Fruit fly (Drosophila melanogaster) whole organism, adult: ENCODE results near the gene CG1304.

ENCODE experiments used
- CG11617 ChIP-seq: fragments of 200-800 bp; sonication (Bioruptor generic); optimal IDR thresholded peaks from 2 replicates; lab custom pipeline; 2017; ENCODE audit warnings: mild to moderate bottlenecking, missing biosample characterization, missing genetic modification reagents, missing genetic modification characterization
- CG12768 ChIP-seq: fragments of 200-800 bp; sonication (Bioruptor generic); optimal IDR thresholded peaks from 2 replicates; lab custom pipeline; 2017; ENCODE audit warnings: missing biosample characterization, missing genetic modification characterization, mild to moderate bottlenecking, moderate library complexity, missing genetic modification reagents
- CG14711 ChIP-seq: fragments of 200-800 bp; sonication (Bioruptor generic); optimal IDR thresholded peaks from 2 replicates; lab custom pipeline; 2018; ENCODE audit warnings: missing biosample characterization, mild to moderate bottlenecking, missing genetic modification characterization, moderate library complexity
- CG1620 ChIP-seq: fragments of 200-800 bp; sonication (Bioruptor generic); optimal IDR thresholded peaks from 2 replicates; lab custom pipeline; 2016; ENCODE audit warnings: missing biosample characterization, missing genetic modification characterization
- CG33017 ChIP-seq: fragments of 200-800 bp; sonication (Bioruptor generic); optimal IDR thresholded peaks from 2 replicates; lab custom pipeline; 2018; ENCODE audit warnings: missing biosample characterization, mild to moderate bottlenecking, missing genetic modification characterization, moderate library complexity
- CG5204 ChIP-seq: fragments of 200-800 bp; sonication (Bioruptor generic); optimal IDR thresholded peaks from 2 replicates; lab custom pipeline; 2016; ENCODE audit warnings: missing biosample characterization, missing genetic modification characterization
- CG7045 ChIP-seq: fragments of 200-800 bp; sonication (Bioruptor generic); optimal IDR thresholded peaks from 2 replicates; lab custom pipeline; 2017; ENCODE audit warnings: missing biosample characterization, mild to moderate bottlenecking, missing genetic modification characterization
- CG7101 ChIP-seq: fragments of 200-800 bp; sonication (Bioruptor generic); optimal IDR thresholded peaks from 2 replicates; lab custom pipeline; 2018; ENCODE audit warnings: missing biosample characterization, mild to moderate bottlenecking, missing genetic modification characterization, moderate library complexity
- Clk ChIP-seq: fragments of 200-800 bp; sonication (Bioruptor generic); optimal IDR thresholded peaks from 2 replicates; lab custom pipeline; 2017; ENCODE audit warnings: missing biosample characterization, missing genetic modification characterization
- Crg-1 ChIP-seq: fragments of 200-800 bp; sonication (Bioruptor generic); optimal IDR thresholded peaks from 2 replicates; lab custom pipeline; 2016; ENCODE audit warnings: missing biosample characterization, missing genetic modification characterization
- Hr96 ChIP-seq: fragments of 200-800 bp; sonication (Bioruptor generic); optimal IDR thresholded peaks from 2 replicates; lab custom pipeline; 2016; ENCODE audit warnings: missing biosample characterization, missing genetic modification characterization
- Mnt ChIP-seq: fragments of 200-800 bp; sonication (Bioruptor generic); optimal IDR thresholded peaks from 2 replicates; lab custom pipeline; 2016; ENCODE audit warnings: missing biosample characterization, mild to moderate bottlenecking, missing genetic modification characterization
- bab1 ChIP-seq: fragments of 200-800 bp; sonication (Bioruptor generic); optimal IDR thresholded peaks from 3 replicates; lab custom pipeline; 2019; ENCODE audit warnings: missing biosample characterization, mild to moderate bottlenecking, missing genetic modification characterization, moderate library complexity
- cic ChIP-seq: fragments of 200-800 bp; sonication (Bioruptor generic); optimal IDR thresholded peaks from 2 replicates; lab custom pipeline; 2017; ENCODE audit warnings: missing biosample characterization, mild to moderate bottlenecking, missing genetic modification characterization, moderate library complexity
- cnc ChIP-seq, 2 experiments: fragments of >200 bp; optimal IDR thresholded peaks; 2 replicates each; lab custom pipeline; 2017
- kay ChIP-seq: fragments of 200-800 bp; sonication (Bioruptor generic); peaks from one replicate; lab custom pipeline; 2016; ENCODE audit warnings: missing biosample characterization, missing genetic modification characterization, borderline replicate concordance
- ovo ChIP-seq: fragments of 200-800 bp; sonication (Bioruptor generic); optimal IDR thresholded peaks from 2 replicates; lab custom pipeline; 2016; ENCODE audit warnings: missing biosample characterization, missing genetic modification characterization
- pad ChIP-seq: fragments of 200-800 bp; sonication (Bioruptor generic); optimal IDR thresholded peaks from 3 replicates; lab custom pipeline; 2017; ENCODE audit warnings: missing biosample characterization, missing genetic modification characterization, mild to moderate bottlenecking, moderate library complexity, missing genetic modification reagents
- tj ChIP-seq: fragments of 200-800 bp; sonication (Bioruptor generic); optimal IDR thresholded peaks from 3 replicates; lab custom pipeline; 2017; ENCODE audit warnings: missing biosample characterization, mild to moderate bottlenecking, missing genetic modification characterization, moderate library complexity
- toe ChIP-seq: fragments of 200-800 bp; sonication (Bioruptor generic); optimal IDR thresholded peaks from 2 replicates; lab custom pipeline; 2016; ENCODE audit warnings: missing biosample characterization, missing genetic modification characterization

Gene CG1304

DNA sequence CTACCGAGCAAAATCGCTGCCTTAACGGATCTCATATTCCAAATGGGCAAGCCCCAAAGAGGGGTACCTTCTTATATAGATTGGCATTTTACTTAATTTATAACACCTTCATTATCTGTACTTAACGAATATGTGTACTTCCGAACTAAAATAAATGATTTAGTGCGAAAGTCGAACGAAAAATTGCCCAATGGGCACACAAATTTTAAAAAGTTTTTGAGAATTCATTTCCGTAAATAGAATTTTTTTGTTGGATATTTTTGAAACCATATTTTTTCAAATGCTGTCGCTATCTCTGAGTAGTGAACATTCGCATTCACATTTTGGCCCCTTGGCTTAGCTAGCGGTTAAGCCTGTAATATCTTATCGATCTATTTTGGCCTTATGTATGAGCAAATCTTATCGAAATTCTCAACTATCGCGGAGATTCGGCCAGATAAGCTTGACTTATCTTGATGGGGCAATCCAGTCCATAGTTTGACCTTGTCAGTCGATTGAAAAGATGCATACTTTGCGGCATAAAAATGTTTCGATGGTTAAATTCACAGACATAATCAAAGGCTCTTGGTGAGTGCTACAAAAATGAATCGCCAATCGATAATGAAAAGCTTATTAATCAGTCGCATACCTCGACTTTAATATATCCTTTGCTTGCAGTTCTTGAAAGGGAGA lies at the start of gene CG1304:
CG1304 (minus strand) TSS at position 51 of the 672 bp plus-strand sequence.
- no peak for TF ChIP-seq tj (GFP tag; lab: Kevin White, UChicago)
- TF ChIP-seq Crg-1: no peak
- TF ChIP-seq cic (GFP tag; lab: Kevin White, UChicago): no peak
- no peak for TF ChIP-seq Mnt (GFP tag; lab: Kevin White, UChicago)
- TF ChIP-seq Clk (GFP tag; lab: Kevin White, UChicago): no peak
- TF ChIP-seq toe: no peak
- no peak for TF ChIP-seq CG7101 (tag; lab: Kevin White, UChicago)
- TF ChIP-seq CG5204 (GFP tag; lab: Kevin White, UChicago): no peak
- TF ChIP-seq CG33017 (tag; lab: Kevin White, UChicago): no peak
- no peak for TF ChIP-seq CG7045 (GFP tag; lab: Kevin White, UChicago)
- no peak for TF ChIP-seq Hr96 (GFP tag; lab: Kevin White, UChicago)

DNA sequence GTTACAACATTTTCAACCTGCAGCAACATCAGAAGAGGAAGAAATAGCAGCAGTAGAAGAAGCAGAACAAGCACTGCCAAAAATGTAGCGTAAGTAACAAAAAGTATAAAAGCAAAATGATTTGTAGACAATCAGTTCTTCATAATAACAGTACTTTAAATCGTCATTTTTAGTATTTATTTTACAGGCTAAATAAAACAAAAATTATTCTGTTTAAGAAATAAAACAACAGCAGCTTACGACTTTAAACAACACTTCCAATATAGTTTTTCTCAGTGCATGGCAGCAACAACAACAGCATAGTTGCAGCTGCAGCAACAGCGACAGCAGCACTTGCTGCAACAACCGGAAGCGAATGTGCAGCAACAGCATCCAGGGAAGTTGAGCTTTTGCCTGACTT lies 45.3 kb upstream of the CG1304 start:
- TF ChIP-seq pad (GFP tag; lab: Kevin White, UChicago) (no peak), kay (GFP tag; lab: Kevin White, UChicago) (no peak), tj (GFP tag; lab: Kevin White, UChicago) (no peak), Mnt (GFP tag; lab: Kevin White, UChicago) (no peak), CG12768 (GFP tag; lab: Kevin White, UChicago) (no peak), Hr96 (GFP tag; lab: Kevin White, UChicago) (no peak), cic (GFP tag; lab: Kevin White, UChicago) (no peak), CG5204 (GFP tag; lab: Kevin White, UChicago) (peak; percentile 28), toe (peak; percentile 20), CG14711 (tag; lab: Kevin White, UChicago) (no peak), CG7101 (tag; lab: Kevin White, UChicago) (no peak), Clk (GFP tag; lab: Kevin White, UChicago) (no peak), bab1 (GFP tag; lab: Kevin White, UChicago) (no peak), Crg-1 (no peak), ovo (GFP tag; lab: Kevin White, UChicago) (no peak), CG7045 (GFP tag; lab: Kevin White, UChicago) (peak; percentile 50), CG33017 (tag; lab: Kevin White, UChicago) (no peak)

DNA sequence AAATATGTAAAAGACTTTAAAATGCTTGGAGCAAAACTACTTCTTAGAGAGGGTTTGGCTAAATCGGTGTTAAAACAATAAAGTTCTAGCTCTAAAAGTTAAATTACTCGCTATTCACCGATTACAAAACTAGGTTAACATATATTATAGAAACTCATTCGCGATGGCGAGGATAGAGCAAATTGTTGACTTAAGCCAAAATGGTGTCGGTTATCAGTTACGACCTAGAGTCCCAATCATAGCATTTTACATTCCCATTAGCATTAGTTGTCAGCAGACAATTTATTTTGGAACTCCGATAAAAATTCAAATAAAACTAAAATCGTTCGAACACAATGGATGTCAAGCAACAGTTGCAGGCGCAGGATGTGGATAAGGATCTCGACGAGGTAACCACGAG lies 19.2 kb upstream of the CG1304 start, which contains the start of gene CG11666:
CG11666 (plus strand) TSS at position 301 of the 400 bp plus-strand sequence.
- TF ChIP-seq CG11617 (GFP tag; lab: Kevin White, UChicago) (no peak), CG12768 (GFP tag; lab: Kevin White, UChicago) (no peak), tj (GFP tag; lab: Kevin White, UChicago) (no peak), Hr96 (GFP tag; lab: Kevin White, UChicago) (no peak), pad (GFP tag; lab: Kevin White, UChicago) (no peak), CG7045 (GFP tag; lab: Kevin White, UChicago) (no peak), ovo (GFP tag; lab: Kevin White, UChicago) (no peak), bab1 (GFP tag; lab: Kevin White, UChicago) (no peak), Clk (GFP tag; lab: Kevin White, UChicago) (no peak)

DNA sequence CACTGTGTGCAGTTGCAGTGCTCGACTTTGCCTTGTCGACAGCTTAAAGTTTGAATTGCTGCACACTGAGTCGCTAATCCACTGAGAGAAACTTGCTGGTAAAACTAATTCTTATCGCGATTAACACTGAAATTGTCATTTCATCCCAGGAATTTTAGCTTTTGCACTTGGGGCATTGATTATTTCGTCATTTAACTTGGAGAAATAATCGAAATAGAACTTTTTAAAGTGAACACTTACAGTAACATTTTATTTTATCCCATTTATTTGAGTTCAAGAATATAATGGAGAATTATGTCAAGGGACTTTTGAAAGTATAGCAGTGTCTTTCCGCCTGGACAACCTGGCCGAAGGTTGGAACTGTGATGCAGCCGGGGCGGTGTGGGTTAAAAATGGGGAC lies 12.8 kb upstream of the CG1304 start, which contains the start of gene CG44426:
CG44426 (plus strand) TSS at position 301 of the 400 bp plus-strand sequence.
- no peak for TF ChIP-seq CG11617 (GFP tag; lab: Kevin White, UChicago)
- no peak for TF ChIP-seq cic (GFP tag; lab: Kevin White, UChicago)
- no peak for TF ChIP-seq Mnt (GFP tag; lab: Kevin White, UChicago)
- TF ChIP-seq CG14711 (tag; lab: Kevin White, UChicago): no peak

DNA sequence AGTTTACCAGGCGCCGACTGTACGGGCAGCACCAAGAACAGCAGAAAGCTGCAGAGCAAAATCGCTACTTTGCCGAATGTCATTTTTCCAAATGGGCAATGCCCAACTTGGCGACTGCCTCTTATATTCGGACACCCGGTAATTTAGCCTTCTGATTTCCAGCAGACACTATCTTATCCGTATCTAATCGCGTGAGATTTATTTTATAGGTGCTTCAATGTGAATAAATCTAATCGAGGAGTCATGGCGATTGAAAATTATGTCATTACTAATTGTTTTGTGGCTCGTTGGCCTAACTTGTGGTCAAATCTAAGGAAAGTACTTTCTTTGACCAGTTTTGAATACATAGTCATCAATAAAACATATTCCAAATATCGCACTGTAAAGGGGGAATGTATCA lies 1.8 kb downstream of the CG1304 start, which contains the start of gene Ser6:
Ser6 (minus strand) TSS at position 101 of the 400 bp plus-strand sequence.
- TF ChIP-seq Hr96 (GFP tag; lab: Kevin White, UChicago) (no peak), Crg-1 (no peak), bab1 (GFP tag; lab: Kevin White, UChicago) (no peak), kay (GFP tag; lab: Kevin White, UChicago) (no peak), cic (GFP tag; lab: Kevin White, UChicago) (no peak), CG14711 (tag; lab: Kevin White, UChicago) (no peak), ovo (GFP tag; lab: Kevin White, UChicago) (no peak), CG5204 (GFP tag; lab: Kevin White, UChicago) (no peak), CG12768 (GFP tag; lab: Kevin White, UChicago) (no peak), tj (GFP tag; lab: Kevin White, UChicago) (no peak), CG7101 (tag; lab: Kevin White, UChicago) (no peak)

DNA sequence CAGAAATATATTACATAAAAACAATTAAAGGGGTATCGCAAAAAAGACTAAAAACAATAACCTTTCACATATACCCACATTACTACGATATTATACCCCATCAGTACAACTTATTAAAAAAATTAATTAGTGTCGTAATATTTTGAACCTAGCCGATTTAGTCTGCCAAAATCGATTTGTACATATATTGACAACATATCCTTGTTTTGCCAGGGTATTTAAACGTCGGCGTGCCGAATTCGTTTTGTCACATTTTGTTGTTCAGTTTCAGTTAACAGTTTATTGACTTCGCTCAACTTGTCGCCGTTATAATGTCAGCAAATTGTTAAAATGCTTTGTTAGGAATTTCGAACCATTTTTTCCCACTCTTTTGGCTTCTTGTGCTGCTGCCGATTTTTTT lies 17.0 kb downstream of the CG1304 start:
- TF ChIP-seq CG11617 (GFP tag; lab: Kevin White, UChicago) (no peak), tj (GFP tag; lab: Kevin White, UChicago) (no peak), pad (GFP tag; lab: Kevin White, UChicago) (no peak), CG14711 (tag; lab: Kevin White, UChicago) (no peak), toe (no peak)

DNA sequence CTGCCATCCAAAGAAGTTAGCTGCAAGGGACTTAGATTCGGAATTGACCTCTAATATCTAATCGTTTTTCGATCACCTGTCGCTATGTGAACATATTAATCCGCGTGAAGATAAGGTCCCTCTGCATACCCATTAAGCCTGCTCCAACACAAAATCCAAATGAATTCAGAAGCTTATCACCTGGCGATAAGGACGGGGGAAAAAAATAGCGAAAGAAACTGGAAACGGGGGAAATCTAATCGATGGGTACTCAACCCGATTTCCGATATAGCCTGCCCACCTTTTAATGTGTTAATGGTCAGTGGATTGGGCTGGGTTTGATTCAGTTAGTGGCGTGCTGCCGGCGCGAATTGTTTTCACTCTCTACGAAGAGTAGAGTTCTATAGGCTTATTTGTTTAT lies 30.7 kb downstream of the CG1304 start, which contains the start of gene Npc1b:
Npc1b (plus strand) TSS at position 340 of the 400 bp plus-strand sequence.
- no peak for TF ChIP-seq CG12768 (GFP tag; lab: Kevin White, UChicago)
- TF ChIP-seq Crg-1: no peak
- no peak for TF ChIP-seq CG7101 (tag; lab: Kevin White, UChicago)
- no peak for TF ChIP-seq CG33017 (tag; lab: Kevin White, UChicago)
- no peak for TF ChIP-seq CG5204 (GFP tag; lab: Kevin White, UChicago)
- no peak for TF ChIP-seq Clk (GFP tag; lab: Kevin White, UChicago)
- TF ChIP-seq CG1620 (GFP tag; lab: Kevin White, UChicago): no peak
- TF ChIP-seq bab1 (GFP tag; lab: Kevin White, UChicago): no peak
- no peak for TF ChIP-seq kay (GFP tag; lab: Kevin White, UChicago)
- no peak for TF ChIP-seq cnc (optimal IDR thresholded peaks at IDR 0.05; lab: Kevin White, UChicago)
- TF ChIP-seq tj (GFP tag; lab: Kevin White, UChicago): no peak
- no peak for TF ChIP-seq toe
- no peak for TF ChIP-seq pad (GFP tag; lab: Kevin White, UChicago)
